Worm (Caenorhabditis elegans): Measurements from ENCODE around the gene pqn-67.

Gene pqn-67

ce11 chrV:12882370-12882769 is 41.9 kb upstream of the pqn-67 start:
- TF ChIP-seq ceh-18 (tag; optimal IDR thresholded peaks at IDR 0.05) (no peak), nfya-1 (tag; optimal IDR thresholded peaks at IDR 0.05) (no peak), sdc-2 (tag; optimal IDR thresholded peaks at IDR 0.05) (no peak), unc-42 (tag; optimal IDR thresholded peaks at IDR 0.05) (no peak), sox-4 (tag; optimal IDR thresholded peaks at IDR 0.05) (no peak), npax-4 (tag; optimal IDR thresholded peaks at IDR 0.05) (no peak), syd-9 (tag; optimal IDR thresholded peaks at IDR 0.05) (no peak), rnt-1 (tag; optimal IDR thresholded peaks at IDR 0.05) (no peak), lin-11 (tag; optimal IDR thresholded peaks at IDR 0.05) (no peak), fkh-10 (GFP tag; optimal IDR thresholded peaks at IDR 0.05) (no peak), zip-5 (tag; optimal IDR thresholded peaks at IDR 0.05) (no peak), tbx-2 (tag; optimal IDR thresholded peaks at IDR 0.05) (no peak), pha-2 (tag; optimal IDR thresholded peaks at IDR 0.05) (no peak), hlh-6 (tag; optimal IDR thresholded peaks at IDR 0.05) (no peak), odd-2 (tag; optimal IDR thresholded peaks at IDR 0.05) (no peak), K09A11.1 (tag; optimal IDR thresholded peaks at IDR 0.05; ENCODE audit: insufficient read depth) (no peak), elt-4 (tag; optimal IDR thresholded peaks at IDR 0.05) (no peak), hlh-13 (GFP tag; optimal IDR thresholded peaks at IDR 0.05) (no peak), ttx-3 (tag; optimal IDR thresholded peaks at IDR 0.05) (no peak)

ce11 chrV:12885860-12886259 is 38.4 kb upstream of the pqn-67 start, which contains the start of gene glb-24:
glb-24 (minus strand) TSS chrV:12885960.
- TF ChIP-seq pqm-1 (tag; optimal IDR thresholded peaks at IDR 0.05): no peak
- no peak for TF ChIP-seq K09A11.1 (tag; optimal IDR thresholded peaks at IDR 0.05; ENCODE audit: insufficient read depth)

ce11 chrV:12895772-12896171 is 28.5 kb upstream of the pqn-67 start, which contains the start of gene ttbk-7:
ttbk-7 (minus strand) TSS chrV:12895872.
- TF ChIP-seq pqm-1 (tag; optimal IDR thresholded peaks at IDR 0.05) (no peak), npax-4 (tag; optimal IDR thresholded peaks at IDR 0.05) (no peak), hlh-8 (tag; optimal IDR thresholded peaks at IDR 0.05) (peak; percentile 33), fax-1 (tag; optimal IDR thresholded peaks at IDR 0.05) (no peak), fkh-6 (tag; optimal IDR thresholded peaks at IDR 0.05) (peak; percentile 21), Y22D7AL.16 (tag; optimal IDR thresholded peaks at IDR 0.05) (no peak), pag-3 (tag; optimal IDR thresholded peaks at IDR 0.05; ENCODE audit: borderline replicate concordance) (no peak), ceh-24 (tag; optimal IDR thresholded peaks at IDR 0.05) (no peak), pax-1 (tag; optimal IDR thresholded peaks at IDR 0.05) (no peak), ttx-3 (tag; optimal IDR thresholded peaks at IDR 0.05) (no peak), ceh-2 (tag; optimal IDR thresholded peaks at IDR 0.05) (no peak), T23F11.4 (GFP tag; optimal IDR thresholded peaks at IDR 0.05) (no peak), odd-2 (tag; optimal IDR thresholded peaks at IDR 0.05) (no peak), unc-42 (tag; optimal IDR thresholded peaks at IDR 0.05) (peak; percentile 9), ceh-6 (GFP tag; optimal IDR thresholded peaks at IDR 0.05) (no peak), unc-55 (GFP tag; optimal IDR thresholded peaks at IDR 0.05) (no peak), ceh-31 (tag; optimal IDR thresholded peaks at IDR 0.05) (no peak)

ce11 chrV:12896850-12897249 is 27.4 kb upstream of the pqn-67 start:
- TF ChIP-seq ceh-24 (tag; optimal IDR thresholded peaks at IDR 0.05) (no peak), unc-55 (GFP tag; optimal IDR thresholded peaks at IDR 0.05) (peak; percentile 47), gmeb-2 (tag; optimal IDR thresholded peaks at IDR 0.05) (no peak), Y22D7AL.16 (tag; optimal IDR thresholded peaks at IDR 0.05) (no peak), ceh-2 (tag; optimal IDR thresholded peaks at IDR 0.05) (no peak)

- TF ChIP-seq hlh-15 (tag; optimal IDR thresholded peaks at IDR 0.05) (no peak), pros-1 (tag; optimal IDR thresholded peaks at IDR 0.05) (no peak), ceh-45 (GFP tag; IDR thresholded peaks at IDR 0.05) (no peak), K02D7.2 (tag; optimal IDR thresholded peaks at IDR 0.05) (no peak), fax-1 (tag; optimal IDR thresholded peaks at IDR 0.05) (no peak), ceh-22 (tag; optimal IDR thresholded peaks at IDR 0.05) (no peak), pat-9 (tag; optimal IDR thresholded peaks at IDR 0.05) (no peak), hlh-30 (tag; optimal IDR thresholded peaks at IDR 0.05; ENCODE audit: insufficient read depth) (no peak), tbx-2 (tag; optimal IDR thresholded peaks at IDR 0.05) (peak; percentile 27), pha-4 (tag; optimal IDR thresholded peaks at IDR 0.05) (no peak), ceh-19 (GFP tag; optimal IDR thresholded peaks at IDR 0.05) (no peak), unc-42 (tag; optimal IDR thresholded peaks at IDR 0.05) (peak; percentile 92), lin-11 (tag; optimal IDR thresholded peaks at IDR 0.05) (no peak), ceh-24 (tag; optimal IDR thresholded peaks at IDR 0.05) (no peak), C38D4.7 (GFP tag; optimal IDR thresholded peaks at IDR 0.05) (no peak), ceh-2 (tag; optimal IDR thresholded peaks at IDR 0.05) (no peak), pax-1 (tag; optimal IDR thresholded peaks at IDR 0.05) (peak; percentile 55), ets-4 (tag; optimal IDR thresholded peaks at IDR 0.05) (no peak), ceh-48 (tag; optimal IDR thresholded peaks at IDR 0.05) (no peak)
Observed at ce11 chrV:12897338-12897737, 26.9 kb upstream of the pqn-67 start.

Measured in whole organism, late embryonic.